Worm (Caenorhabditis elegans) whole organism, mixed stage, embryonic: ENCODE results near the gene clec-50.

ENCODE experiments used
- M03D4.4 ChIP-seq: sonication (generic microtip); optimal IDR thresholded peaks from 2 replicates; lab custom pipeline; 2017; ENCODE audit warnings: mild to moderate bottlenecking, missing genetic modification characterization, missing compliant biosample characterization
- blmp-1 ChIP-seq: fragments of 150-350 bp; optimal IDR thresholded peaks from 2 replicates; lab custom pipeline; 2014; ENCODE audit warnings: missing biosample characterization, missing genetic modification characterization
- ceh-39 ChIP-seq: fragments of 150-350 bp; optimal IDR thresholded peaks from 2 replicates; lab custom pipeline; 2014; ENCODE audit warnings: missing biosample characterization, missing genetic modification characterization
- ceh-43 ChIP-seq: fragments of 200-800 bp; sonication (Bioruptor generic); optimal IDR thresholded peaks from 2 replicates; lab custom pipeline; 2018; ENCODE audit warnings: mild to moderate bottlenecking, missing genetic modification characterization, moderate library complexity, missing compliant biosample characterization
- ceh-83 ChIP-seq: fragments of 200-800 bp; sonication (Bioruptor generic); optimal IDR thresholded peaks from 2 replicates; lab custom pipeline; 2018; ENCODE audit warnings: mild to moderate bottlenecking, missing genetic modification characterization, missing compliant biosample characterization
- ces-1 ChIP-seq: fragments of 150-350 bp; optimal IDR thresholded peaks from 2 replicates; lab custom pipeline; 2014; ENCODE audit warnings: missing biosample characterization, missing genetic modification reagents, missing genetic modification characterization
- cnd-1 ChIP-seq: fragments of 200-800 bp; sonication (Bioruptor generic); optimal IDR thresholded peaks from 2 replicates; lab custom pipeline; 2018; ENCODE audit warnings: mild to moderate bottlenecking, missing genetic modification characterization, missing compliant biosample characterization
- drap-1 ChIP-seq: fragments of 200-800 bp; sonication (Bioruptor generic); optimal IDR thresholded peaks from 3 replicates; lab custom pipeline; 2018; ENCODE audit warnings: mild to moderate bottlenecking, missing genetic modification characterization, missing compliant biosample characterization
- elt-1 ChIP-seq: sonication (generic microtip); optimal IDR thresholded peaks from 2 replicates; lab custom pipeline; 2017; ENCODE audit warnings: missing genetic modification characterization, mild to moderate bottlenecking, missing compliant biosample characterization, antibody characterized with exemption, moderate library complexity, borderline replicate concordance; ENCODE audit not compliant: insufficient read depth
- elt-3 ChIP-seq: fragments of 150-350 bp; optimal IDR thresholded peaks from 2 replicates; lab custom pipeline; 2014; ENCODE audit warnings: missing biosample characterization, missing genetic modification characterization
- flh-1 ChIP-seq: fragments of 200-800 bp; sonication (Bioruptor generic); optimal IDR thresholded peaks from 2 replicates; lab custom pipeline; 2018; ENCODE audit warnings: mild to moderate bottlenecking, missing genetic modification characterization, moderate library complexity, missing compliant biosample characterization
- ham-2 ChIP-seq: fragments of 200-800 bp; sonication (Bioruptor generic); optimal IDR thresholded peaks from 2 replicates; lab custom pipeline; 2018; ENCODE audit warnings: mild to moderate bottlenecking, missing genetic modification characterization, missing compliant biosample characterization
- hlh-1 ChIP-seq: fragments of 150-350 bp; optimal IDR thresholded peaks from 2 replicates; lab custom pipeline; 2014; ENCODE audit warnings: missing biosample characterization, missing genetic modification reagents, missing genetic modification characterization
- lin-13 ChIP-seq: fragments of 150-350 bp; optimal IDR thresholded peaks from 2 replicates; lab custom pipeline; 2014; ENCODE audit warnings: missing biosample characterization, missing genetic modification characterization
- lin-32 ChIP-seq: fragments of 200-800 bp; sonication (Bioruptor generic); optimal IDR thresholded peaks from 2 replicates; lab custom pipeline; 2018; ENCODE audit warnings: mild to moderate bottlenecking, missing genetic modification characterization, missing compliant biosample characterization
- lsy-2 ChIP-seq: fragments of 150-350 bp; optimal IDR thresholded peaks from 2 replicates; lab custom pipeline; 2014; ENCODE audit warnings: missing biosample characterization, missing genetic modification characterization
- mab-5 ChIP-seq: fragments of 150-350 bp; optimal IDR thresholded peaks from 2 replicates; lab custom pipeline; 2014; ENCODE audit warnings: missing biosample characterization, missing genetic modification characterization
- mep-1 ChIP-seq: fragments of 150-350 bp; optimal IDR thresholded peaks from 2 replicates; lab custom pipeline; 2017; ENCODE audit warnings: missing biosample characterization, missing genetic modification reagents, missing genetic modification characterization, inconsistent platforms
- mls-2 ChIP-seq: sonication (generic microtip); optimal IDR thresholded peaks from 2 replicates; lab custom pipeline; 2016; ENCODE audit warnings: mild to moderate bottlenecking, missing genetic modification characterization, moderate library complexity, missing compliant biosample characterization
- nhr-12 ChIP-seq: fragments of 150-350 bp; optimal IDR thresholded peaks from 2 replicates; lab custom pipeline; 2014; ENCODE audit warnings: missing biosample characterization, missing genetic modification characterization
- nhr-2 ChIP-seq: fragments of 150-350 bp; optimal IDR thresholded peaks from 2 replicates; lab custom pipeline; 2014; ENCODE audit warnings: missing biosample characterization, missing genetic modification characterization
- nhr-237 ChIP-seq: fragments of 150-350 bp; optimal IDR thresholded peaks from 2 replicates; lab custom pipeline; 2014; ENCODE audit warnings: missing biosample characterization, missing genetic modification characterization
- nhr-28 ChIP-seq: fragments of 150-350 bp; optimal IDR thresholded peaks from 2 replicates; lab custom pipeline; 2014; ENCODE audit warnings: missing biosample characterization, missing genetic modification characterization
- nhr-76 ChIP-seq: sonication (generic microtip); optimal IDR thresholded peaks from 2 replicates; lab custom pipeline; 2017; ENCODE audit warnings: missing biosample characterization, missing genetic modification characterization
- pha-4 ChIP-seq: fragments of 150-350 bp; optimal IDR thresholded peaks from 2 replicates; lab custom pipeline; 2018; ENCODE audit warnings: missing biosample characterization, missing genetic modification reagents, missing genetic modification characterization
- tbx-8 ChIP-seq: fragments of 200-800 bp; sonication (Bioruptor generic); optimal IDR thresholded peaks from 2 replicates; lab custom pipeline; 2018; ENCODE audit warnings: mild to moderate bottlenecking, missing genetic modification characterization, moderate library complexity, missing compliant biosample characterization
- unc-120 ChIP-seq: sonication (generic microtip); optimal IDR thresholded peaks from 2 replicates; lab custom pipeline; 2017; ENCODE audit warnings: missing genetic modification characterization, missing compliant biosample characterization; ENCODE audit not compliant: poor library complexity, severe bottlenecking
- unc-39 ChIP-seq: fragments of 150-350 bp; optimal IDR thresholded peaks from 2 replicates; lab custom pipeline; 2014; ENCODE audit warnings: missing biosample characterization, missing genetic modification characterization
- zip-8 ChIP-seq: fragments of 150-350 bp; optimal IDR thresholded peaks from 2 replicates; lab custom pipeline; 2014; ENCODE audit warnings: missing biosample characterization, missing genetic modification characterization
- ztf-11 ChIP-seq: fragments of 150-350 bp; optimal IDR thresholded peaks from 2 replicates; lab custom pipeline; 2014; ENCODE audit warnings: missing biosample characterization, missing genetic modification characterization

The clec-50 gene

ce11 chrV:19760751-19761150, 5.6 kb upstream of the clec-50 start, which contains the start of gene M162.5:
Gene M162.5 (plus strand): TSS chrV:19761051.
- TF ChIP-seq hlh-1 (tag; lab: Kevin White, UChicago), result no peak
- no peak for TF ChIP-seq nhr-28 (tag; lab: Kevin White, UChicago)
- no peak for TF ChIP-seq flh-1 (GFP tag; lab: Kevin White, UChicago)
- no peak for TF ChIP-seq elt-3 (tag; lab: Kevin White, UChicago)
- TF ChIP-seq unc-39 (tag; lab: Kevin White, UChicago), result no peak
- no peak for TF ChIP-seq elt-1 (tag; lab: Kevin White, UChicago)
- TF ChIP-seq ztf-11 (tag; lab: Kevin White, UChicago), result no peak
- no peak for TF ChIP-seq unc-120 (tag; lab: Kevin White, UChicago)
- TF ChIP-seq lsy-2, result no peak
- no peak for TF ChIP-seq lin-32 (GFP tag; lab: Kevin White, UChicago)
- TF ChIP-seq pha-4 (tag; lab: Kevin White, UChicago), result no peak

- TF ChIP-seq nhr-237 (no peak), mls-2 (tag; lab: Kevin White, UChicago) (no peak), ceh-39 (tag; lab: Kevin White, UChicago) (no peak), ces-1 (no peak), blmp-1 (tag; lab: Kevin White, UChicago) (no peak)
Measured at ce11 chrV:19759282-19759681, 4.1 kb upstream of the clec-50 start.

ce11 chrV:19756253-19756652, 1.1 kb upstream of the clec-50 start, which contains the start of gene W04E12.9:
Gene W04E12.9 (plus strand): TSS chrV:19756553.
- TF ChIP-seq nhr-12 (tag; lab: Kevin White, UChicago) (no peak), ztf-11 (tag; lab: Kevin White, UChicago) (no peak), M03D4.4 (no peak), flh-1 (GFP tag; lab: Kevin White, UChicago) (no peak), nhr-2 (tag; lab: Kevin White, UChicago) (no peak), lin-13 (tag; lab: Kevin White, UChicago) (no peak), mls-2 (tag; lab: Kevin White, UChicago) (no peak), lsy-2 (no peak), drap-1 (GFP tag; lab: Kevin White, UChicago) (no peak), elt-1 (tag; lab: Kevin White, UChicago) (no peak)
- TF ChIP-seq, all 35 proteins: peak for 0

ce11 chrV:19754331-19754730, 837 bp downstream of the clec-50 start:
- no peak for TF ChIP-seq flh-1 (GFP tag; lab: Kevin White, UChicago)
- no peak for TF ChIP-seq nhr-2 (tag; lab: Kevin White, UChicago)
- no peak for TF ChIP-seq ham-2 (GFP tag; lab: Kevin White, UChicago)
- TF ChIP-seq nhr-237, result no peak
- no peak for TF ChIP-seq unc-39 (tag; lab: Kevin White, UChicago)
- no peak for TF ChIP-seq mls-2 (tag; lab: Kevin White, UChicago)
- no peak for TF ChIP-seq unc-120 (tag; lab: Kevin White, UChicago)
- TF ChIP-seq zip-8 (tag; lab: Kevin White, UChicago), result no peak
- no peak for TF ChIP-seq nhr-76 (tag; lab: Kevin White, UChicago)
- TF ChIP-seq tbx-8 (GFP tag; lab: Kevin White, UChicago), result no peak
- TF ChIP-seq drap-1 (GFP tag; lab: Kevin White, UChicago), result no peak

ce11 chrV:19752879-19753278, 2.3 kb downstream of the clec-50 start:
- TF ChIP-seq unc-120 (tag; lab: Kevin White, UChicago) (no peak), lin-13 (tag; lab: Kevin White, UChicago) (no peak)

- TF ChIP-seq ceh-83 (GFP tag; lab: Kevin White, UChicago) (no peak), flh-1 (GFP tag; lab: Kevin White, UChicago) (no peak), unc-39 (tag; lab: Kevin White, UChicago) (no peak), blmp-1 (tag; lab: Kevin White, UChicago) (no peak), lin-13 (tag; lab: Kevin White, UChicago) (no peak), tbx-8 (GFP tag; lab: Kevin White, UChicago) (no peak), nhr-2 (tag; lab: Kevin White, UChicago) (no peak), cnd-1 (no peak), pha-4 (tag; lab: Kevin White, UChicago) (no peak), ham-2 (GFP tag; lab: Kevin White, UChicago) (no peak), M03D4.4 (no peak), mab-5 (tag; lab: Kevin White, UChicago) (no peak), zip-8 (tag; lab: Kevin White, UChicago) (no peak), hlh-1 (tag; lab: Kevin White, UChicago) (no peak), mep-1 (tag; lab: Kevin White, UChicago) (no peak), nhr-12 (tag; lab: Kevin White, UChicago) (no peak), ceh-43 (GFP tag; lab: Kevin White, UChicago) (no peak)
Measured at ce11 chrV:19751124-19751523, 4.0 kb downstream of the clec-50 start, which contains the start of gene clec-49. Gene clec-49 (minus strand): TSS chrV:19751226.
